Fruit fly (Drosophila melanogaster) whole organism, embryonic: ENCODE data around the gene CG33721.

Source experiments
- B-H2 ChIP-seq: fragments of 200-800 bp; sonication (Bioruptor generic); optimal IDR thresholded peaks from 2 replicates; lab custom pipeline; 2018; ENCODE audit warnings: missing biosample characterization, mild to moderate bottlenecking, missing genetic modification characterization
- Hr3 ChIP-seq: fragments of 200-800 bp; sonication (Bioruptor generic); optimal IDR thresholded peaks from 3 replicates; lab custom pipeline; 2016; ENCODE audit warnings: missing biosample characterization, missing genetic modification characterization
- chn ChIP-seq: fragments of 200-800 bp; sonication (Bioruptor generic); optimal IDR thresholded peaks from 2 replicates; lab custom pipeline; 2016; ENCODE audit warnings: missing biosample characterization, missing genetic modification characterization
- stwl ChIP-seq: fragments of 200-800 bp; sonication (Bioruptor generic); optimal IDR thresholded peaks from 3 replicates; lab custom pipeline; 2018; ENCODE audit warnings: missing biosample characterization, mild to moderate bottlenecking, missing genetic modification characterization, moderate library complexity

dm6 chr3R:22342708-22343107 lies 11.8 kb downstream of the CG33721 start:
- no peak for TF ChIP-seq Hr3 (GFP tag; lab: Kevin White, UChicago)
- TF ChIP-seq chn (GFP tag; lab: Kevin White, UChicago): no peak
- TF ChIP-seq stwl (tag; lab: Kevin White, UChicago): no peak
- no peak for TF ChIP-seq B-H2
